Worm (Caenorhabditis elegans) whole organism, mixed stage, embryonic: Measurements from ENCODE around the gene irg-5.

Source experiments
- ces-1 ChIP-seq: fragments of 150-350 bp; optimal IDR thresholded peaks from 2 replicates; lab custom pipeline; 2014; ENCODE audit warnings: missing biosample characterization, missing genetic modification reagents, missing genetic modification characterization
- lin-13 ChIP-seq: fragments of 150-350 bp; optimal IDR thresholded peaks from 2 replicates; lab custom pipeline; 2014; ENCODE audit warnings: missing biosample characterization, missing genetic modification characterization
- mep-1 ChIP-seq: fragments of 150-350 bp; optimal IDR thresholded peaks from 2 replicates; lab custom pipeline; 2017; ENCODE audit warnings: missing biosample characterization, missing genetic modification reagents, missing genetic modification characterization, inconsistent platforms
- nhr-237 ChIP-seq: fragments of 150-350 bp; optimal IDR thresholded peaks from 2 replicates; lab custom pipeline; 2014; ENCODE audit warnings: missing biosample characterization, missing genetic modification characterization
- nhr-76 ChIP-seq: sonication (generic microtip); optimal IDR thresholded peaks from 2 replicates; lab custom pipeline; 2017; ENCODE audit warnings: missing biosample characterization, missing genetic modification characterization
- pha-4 ChIP-seq: fragments of 150-350 bp; optimal IDR thresholded peaks from 2 replicates; lab custom pipeline; 2018; ENCODE audit warnings: missing biosample characterization, missing genetic modification reagents, missing genetic modification characterization
- sem-2 ChIP-seq: fragments of 200-800 bp; sonication (Bioruptor generic); optimal IDR thresholded peaks from 2 replicates; lab custom pipeline; 2018; ENCODE audit warnings: mild to moderate bottlenecking, missing genetic modification characterization, missing compliant biosample characterization
- snpc-4 ChIP-seq: fragments of 150-350 bp; optimal IDR thresholded peaks from 2 replicates; lab custom pipeline; 2014; ENCODE audit warnings: missing biosample characterization, missing genetic modification characterization
- unc-39 ChIP-seq: fragments of 150-350 bp; optimal IDR thresholded peaks from 2 replicates; lab custom pipeline; 2014; ENCODE audit warnings: missing biosample characterization, missing genetic modification characterization
- unc-62 ChIP-seq: fragments of 150-350 bp; optimal IDR thresholded peaks from 2 replicates; lab custom pipeline; 2014; ENCODE audit warnings: missing biosample characterization, missing genetic modification reagents, missing genetic modification characterization
- ztf-11 ChIP-seq: fragments of 150-350 bp; optimal IDR thresholded peaks from 2 replicates; lab custom pipeline; 2014; ENCODE audit warnings: missing biosample characterization, missing genetic modification characterization

- TF ChIP-seq snpc-4 (tag; lab: Kevin White, UChicago) (no peak), mep-1 (no peak), lin-13 (tag; lab: Kevin White, UChicago) (no peak), nhr-237 (tag; lab: Kevin White, UChicago) (no peak), nhr-76 (tag; lab: Kevin White, UChicago) (no peak), unc-39 (tag; lab: Kevin White, UChicago) (no peak), ztf-11 (tag; lab: Kevin White, UChicago) (no peak), sem-2 (GFP tag; lab: Kevin White, UChicago) (no peak), ces-1 (no peak), pha-4 (no peak), unc-62 (GFP tag; lab: Kevin White, UChicago) (no peak)
Observed at ce11 chrV:13785767-13786166, 47.5 kb upstream of the irg-5 start.
